Fruit fly (Drosophila melanogaster) S2 (cell line): ENCODE data around the gene CG6495.

ENCODE experiments used
- CG8478 ChIP-seq: fragments of >200 bp; optimal IDR thresholded peaks from 2 replicates; lab custom pipeline; 2018
- CTCF ChIP-seq, 2 experiments: fragments of >200 bp; optimal IDR thresholded peaks; 2 replicates each; lab custom pipeline; 2018

Gene CG6495

dm6 chr2L:10760422-10761166 is at the start of gene CG6495:
Gene CG6495, plus strand, starts transcription at chr2L:10761116.
- TF ChIP-seq CTCF (optimal IDR thresholded peaks at IDR 0.05; lab: Kevin White, UChicago) (no peak), CG8478 (lab: Kevin White, UChicago) (no peak)

- TF ChIP-seq CG8478 (lab: Kevin White, UChicago) = no peak
- no peak for TF ChIP-seq CTCF (optimal IDR thresholded peaks at IDR 0.05; lab: Kevin White, UChicago)
Measured at dm6 chr2L:10711221-10711620, 49.7 kb upstream of the CG6495 start.

DNA sequence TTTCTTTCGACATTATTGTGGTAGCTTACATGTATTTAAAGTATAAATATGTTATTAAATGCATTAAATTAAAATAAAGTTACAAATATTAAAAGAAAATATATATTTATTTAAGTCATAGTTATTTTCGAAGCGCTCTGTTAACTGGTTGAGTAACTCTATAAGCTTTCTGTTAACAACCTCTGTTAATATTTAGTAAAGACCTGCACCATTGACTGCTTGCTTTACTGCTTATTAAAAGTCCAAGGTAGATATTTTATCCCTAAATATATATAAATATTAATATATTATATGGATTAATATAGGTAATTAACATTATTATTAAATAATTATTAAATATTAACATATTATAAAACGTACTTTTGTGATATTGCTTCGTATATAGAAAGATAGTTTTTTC is 39.4 kb upstream of the CG6495 start:
- TF ChIP-seq CG8478 (lab: Kevin White, UChicago) = no peak
- TF ChIP-seq CTCF (optimal IDR thresholded peaks at IDR 0.05; lab: Kevin White, UChicago) = no peak

DNA sequence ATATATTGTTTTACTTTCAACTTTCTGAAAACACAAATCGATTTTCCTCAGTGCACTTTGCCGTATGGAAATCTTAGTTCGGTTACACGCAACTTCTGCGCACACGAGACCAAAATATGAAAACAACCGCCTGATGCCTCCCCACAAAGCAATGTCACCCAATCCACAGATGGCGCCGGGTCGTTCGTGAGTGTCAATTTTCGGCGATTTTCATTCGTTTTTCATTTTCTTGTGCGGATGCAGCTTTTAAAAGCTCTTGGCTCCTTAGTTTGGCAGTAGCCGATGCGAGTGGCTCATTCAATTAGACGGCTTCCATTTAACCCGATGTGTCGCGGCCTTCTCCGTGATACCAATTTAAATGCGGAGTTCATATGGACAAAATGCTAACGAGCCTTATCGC is 37.0 kb upstream of the CG6495 start, which contains the start of gene CG6431:
CG6431 (plus strand) TSS at position 301 of the 400 bp plus-strand sequence.
- TF ChIP-seq CTCF (optimal IDR thresholded peaks at IDR 0.05; lab: Kevin White, UChicago) (no peak), CG8478 (lab: Kevin White, UChicago) (no peak)

- TF ChIP-seq CTCF (optimal IDR thresholded peaks at IDR 0.05; lab: Kevin White, UChicago) = no peak
- TF ChIP-seq CG8478 (lab: Kevin White, UChicago) = no peak
Measured at dm6 chr2L:10728751-10729150, 32.2 kb upstream of the CG6495 start, which contains the start of gene CG6443. Gene CG6443, plus strand, starts transcription at chr2L:10728978.

dm6 chr2L:10729955-10730354 is 31.0 kb upstream of the CG6495 start, which contains the start of gene CG17118:
Gene CG17118, plus strand, starts transcription at chr2L:10730255.
- TF ChIP-seq CTCF (optimal IDR thresholded peaks at IDR 0.05; lab: Kevin White, UChicago) (no peak), CG8478 (lab: Kevin White, UChicago) (no peak)

- TF ChIP-seq CG8478 (lab: Kevin White, UChicago) (no peak), CTCF (optimal IDR thresholded peaks at IDR 0.05; lab: Kevin White, UChicago) (no peak)
Measured at dm6 chr2L:10732343-10732808, 28.5 kb upstream of the CG6495 start, which contains the start of the genes EMC3 and Dpy-30L1. Gene EMC3, minus strand, starts transcription at chr2L:10732423. Gene Dpy-30L1, plus strand, starts transcription at chr2L:10732653.

DNA sequence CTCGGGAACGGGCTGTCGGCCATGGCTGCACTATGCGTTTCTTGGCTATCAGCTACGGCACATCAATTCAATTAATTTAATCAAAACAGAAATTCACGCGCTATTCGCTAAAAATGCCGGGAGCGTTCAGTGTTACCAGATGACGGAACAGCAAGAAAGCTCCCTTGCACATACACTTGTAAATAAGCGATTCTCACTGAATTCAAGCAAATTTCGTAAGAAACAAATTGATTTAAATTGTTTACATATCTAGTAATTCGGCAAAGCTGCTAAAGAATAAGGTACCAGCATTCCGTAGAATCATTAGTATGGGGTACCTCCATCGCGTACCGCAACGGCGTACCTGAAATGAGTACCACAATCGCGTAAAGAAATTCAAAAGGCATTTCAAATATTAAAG is 25.0 kb upstream of the CG6495 start, which contains the start of gene Nup107:
Nup107 (minus strand) TSS at position 149 of the 400 bp plus-strand sequence.
- TF ChIP-seq CTCF (optimal IDR thresholded peaks at IDR 0.05; lab: Kevin White, UChicago) (no peak), CG8478 (lab: Kevin White, UChicago) (no peak)

dm6 chr2L:10736993-10737756 is 23.7 kb upstream of the CG6495 start, which contains the start of the genes Vha16-5 and CG12299:
Gene Vha16-5, minus strand, starts transcription at chr2L:10737043.
Gene CG12299, plus strand, starts transcription at chr2L:10737345.
- TF ChIP-seq CTCF (optimal IDR thresholded peaks at IDR 0.05; lab: Kevin White, UChicago) = no peak
- TF ChIP-seq CG8478 (lab: Kevin White, UChicago) = no peak

dm6 chr2L:10743714-10744113 is 17.2 kb upstream of the CG6495 start, which contains the start of gene CG6729:
Gene CG6729, minus strand, starts transcription at chr2L:10743935.
- TF ChIP-seq CTCF (optimal IDR thresholded peaks at IDR 0.05; lab: Kevin White, UChicago) (no peak), CG8478 (lab: Kevin White, UChicago) (no peak)

DNA sequence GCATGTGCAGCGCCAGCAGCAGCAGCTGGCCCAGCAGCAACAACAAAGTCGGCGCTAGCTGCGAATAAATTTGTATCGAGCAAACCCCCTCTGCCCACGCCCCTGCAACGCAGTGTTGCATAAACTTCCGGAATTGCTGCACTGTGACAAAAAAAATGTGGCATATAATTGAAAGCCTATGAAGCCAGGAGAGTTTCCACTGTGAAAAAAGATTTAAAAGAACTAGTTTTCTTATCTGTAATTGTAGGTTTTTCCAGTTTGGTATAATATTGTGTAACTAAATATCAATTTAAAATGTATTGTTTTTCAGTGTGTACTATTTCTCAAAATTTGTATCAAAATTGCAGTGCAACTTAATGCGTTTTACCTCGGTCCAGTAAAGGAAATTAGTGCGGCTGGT is 12.7 kb upstream of the CG6495 start:
- TF ChIP-seq CG8478 (lab: Kevin White, UChicago) (no peak), CTCF (optimal IDR thresholded peaks at IDR 0.05; lab: Kevin White, UChicago) (no peak)

DNA sequence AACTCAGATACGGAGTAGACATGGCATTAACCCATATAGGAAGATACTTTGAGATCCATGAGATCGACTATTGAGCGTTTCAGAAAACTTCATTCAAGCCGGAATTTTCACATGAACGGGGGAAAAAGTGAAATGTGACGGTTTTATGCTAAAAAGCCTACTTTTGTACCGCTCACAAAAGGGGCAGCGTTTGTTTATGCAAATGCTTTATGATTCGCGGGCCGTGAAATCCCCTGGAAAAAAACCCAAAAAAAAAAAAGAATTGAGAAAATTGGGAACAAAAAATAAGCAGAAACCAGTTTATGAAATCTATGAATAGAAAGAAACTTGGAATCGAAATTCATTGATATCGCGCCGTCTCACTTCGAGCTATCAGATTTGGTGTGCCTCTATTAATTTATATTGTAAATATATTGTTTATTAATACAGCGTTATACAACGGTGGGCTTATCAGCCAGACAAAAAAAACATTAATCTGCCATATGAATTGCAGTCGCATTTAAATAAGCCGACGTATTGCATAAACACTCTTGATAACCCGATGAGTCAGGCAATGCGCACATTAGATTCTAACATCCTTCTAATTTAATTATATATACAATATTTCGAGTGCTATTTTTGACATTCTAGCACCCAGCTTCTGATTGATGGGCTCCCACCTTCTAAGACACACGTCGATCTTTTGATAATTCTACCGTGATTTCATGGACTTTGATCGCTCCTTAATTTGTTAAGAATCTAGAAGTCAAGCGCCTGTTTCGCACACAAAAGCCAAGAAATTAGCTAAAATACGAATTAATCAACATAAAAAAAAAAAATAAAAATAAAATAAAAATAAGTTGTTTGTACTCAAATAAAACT is 11.1 kb upstream of the CG6495 start:
- TF ChIP-seq CTCF (optimal IDR thresholded peaks at IDR 0.05; lab: Kevin White, UChicago) (no peak), CG8478 (lab: Kevin White, UChicago) (no peak)

- no peak for TF ChIP-seq CG8478 (lab: Kevin White, UChicago)
- no peak for TF ChIP-seq CTCF (optimal IDR thresholded peaks at IDR 0.05; lab: Kevin White, UChicago)
Measured at dm6 chr2L:10750915-10751612, 9.9 kb upstream of the CG6495 start.
